Worm (Caenorhabditis elegans): ENCODE measurements around the gene col-142.

Gene col-142

ce11 chrV:6787906-6788430, 43.0 kb upstream of the col-142 start, which contains the start of gene ZC404.2:
ZC404.2 (plus strand) TSS chrV:6787952.
- TF ChIP-seq attf-5 (GFP tag; optimal IDR thresholded peaks at IDR 0.05) (no peak), F49E8.2 (tag; optimal IDR thresholded peaks at IDR 0.05; ENCODE audit: insufficient read depth) (no peak), die-1 (tag; optimal IDR thresholded peaks at IDR 0.05) (no peak), F55B11.4 (tag; optimal IDR thresholded peaks at IDR 0.05; ENCODE audit: borderline replicate concordance, insufficient read depth) (no peak), F10E7.11 (tag; optimal IDR thresholded peaks at IDR 0.05) (no peak), lsy-27 (tag; optimal IDR thresholded peaks at IDR 0.05; ENCODE audit: borderline replicate concordance, insufficient read depth) (no peak), mel-28 (tag; optimal IDR thresholded peaks at IDR 0.05; ENCODE audit: borderline replicate concordance) (no peak), F33H1.4 (GFP tag; IDR thresholded peaks at IDR 0.05) (no peak), lin-26 (GFP tag; IDR thresholded peaks at IDR 0.05) (no peak), rcor-1 (GFP tag; IDR thresholded peaks at IDR 0.05) (no peak), nhr-179 (tag; optimal IDR thresholded peaks at IDR 0.05) (no peak), cebp-1 (GFP tag; IDR thresholded peaks at IDR 0.05) (no peak), cebp-1 (tag; optimal IDR thresholded peaks at IDR 0.05) (peak; percentile 10), ztf-22 (GFP tag; optimal IDR thresholded peaks at IDR 0.05) (no peak), gei-17 (GFP tag; optimal IDR thresholded peaks at IDR 0.05) (no peak), mcd-1 (GFP tag; IDR thresholded peaks at IDR 0.05) (peak; percentile 30; the same call in 1 of the 2 replicates), pha-4 (tag; optimal IDR thresholded peaks at IDR 0.05) (no peak), xnd-1 (tag; optimal IDR thresholded peaks at IDR 0.05) (no peak), Y53G8AR.9 (GFP tag; conservative IDR thresholded peaks at IDR 0.05) (0 out of 2 replicates have a peak, but pooled peaks have one; percentile 51), rec-8 (tag; optimal IDR thresholded peaks at IDR 0.05) (no peak), Y53F4B.3 (GFP tag; IDR thresholded peaks at IDR 0.05) (no peak), let-526 (GFP tag; IDR thresholded peaks at IDR 0.05) (no peak), repo-1 (tag; optimal IDR thresholded peaks at IDR 0.05) (no peak), F52B5.7 (tag; optimal IDR thresholded peaks at IDR 0.05) (peak; percentile 36), hmg-20 (GFP tag; IDR thresholded peaks at IDR 0.05) (no peak; the same call in 1 of the 2 replicates), B0336.3 (GFP tag; IDR thresholded peaks at IDR 0.05) (no peak), ceh-91 (GFP tag; IDR thresholded peaks at IDR 0.05) (peak; percentile 34; the same call in 1 of the 2 replicates), tlf-1 (GFP tag; optimal IDR thresholded peaks at IDR 0.05) (no peak), ekl-4 (GFP tag; IDR thresholded peaks at IDR 0.05) (0 out of 2 replicates have a peak, but pooled peaks have one; percentile 14), nfyb-1 (GFP tag; IDR thresholded peaks at IDR 0.05) (no peak), lin-35 (GFP tag; optimal IDR thresholded peaks at IDR 0.05) (no peak), F57C9.4 (tag; optimal IDR thresholded peaks at IDR 0.05) (no peak), ets-4 (GFP tag; optimal IDR thresholded peaks at IDR 0.05) (no peak), madf-3 (GFP tag; IDR thresholded peaks at IDR 0.05) (no peak), hmg-1.2 (GFP tag; IDR thresholded peaks at IDR 0.05) (0 out of 2 replicates have a peak, but pooled peaks have one; percentile 13), bed-1 (GFP tag; IDR thresholded peaks at IDR 0.05) (no peak), zfh-2 (GFP tag; conservative IDR thresholded peaks at IDR 0.05) (no peak), dox-1 (GFP tag; IDR thresholded peaks at IDR 0.05) (no peak)

- TF ChIP-seq sptf-2 (GFP tag; optimal IDR thresholded peaks at IDR 0.05) (no peak), hrde-1 (tag; optimal IDR thresholded peaks at IDR 0.05; ENCODE audit: borderline replicate concordance) (no peak), ztf-25 (GFP tag; IDR thresholded peaks at IDR 0.05) (no peak), ceh-58 (GFP tag; IDR thresholded peaks at IDR 0.05) (no peak), efl-1 (GFP tag; optimal IDR thresholded peaks at IDR 0.05) (no peak), nfya-2 (GFP tag; IDR thresholded peaks at IDR 0.05) (no peak), lin-40 (tag; optimal IDR thresholded peaks at IDR 0.05) (no peak), T26A5.8 (tag; optimal IDR thresholded peaks at IDR 0.05) (no peak), dox-1 (GFP tag; IDR thresholded peaks at IDR 0.05) (no peak), madf-8 (GFP tag; conservative IDR thresholded peaks at IDR 0.05) (no peak), chd-7 (tag; optimal IDR thresholded peaks at IDR 0.05) (no peak), ceh-40 (GFP tag; IDR thresholded peaks at IDR 0.05) (no peak)
Measured at ce11 chrV:6792565-6792964, 38.4 kb upstream of the col-142 start, which contains the start of gene gck-2. gck-2 (minus strand) TSS chrV:6792665.

Data from whole organism, young adult.